Worm (Caenorhabditis elegans): ENCODE data around the gene ZK622.4.

DNA sequence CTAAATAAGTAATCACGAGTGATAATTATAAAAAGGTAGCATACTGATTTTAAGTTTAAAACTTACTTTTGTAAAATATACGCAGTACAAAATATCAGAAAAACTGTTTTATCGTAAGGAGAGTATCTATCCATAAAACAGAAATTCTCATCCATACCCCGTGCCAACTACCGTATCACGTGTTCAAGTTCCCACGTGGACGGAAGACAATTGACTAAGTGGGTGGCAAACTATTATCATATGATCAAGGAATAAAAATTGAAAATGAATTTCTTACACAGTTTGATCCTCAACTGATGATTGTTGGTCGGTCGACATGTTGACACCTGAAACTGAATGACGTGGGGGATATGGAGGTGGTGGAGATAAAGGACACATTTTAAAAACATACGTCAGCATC lies 10.3 kb upstream of the ZK622.4 start, which contains the start of gene pmt-1:
- TF ChIP-seq pqm-1 (tag; optimal IDR thresholded peaks at IDR 0.05) (peak; percentile 43), sea-2 (GFP tag; optimal IDR thresholded peaks at IDR 0.05) (no peak), ztf-11 (tag; optimal IDR thresholded peaks at IDR 0.05) (no peak), unc-39 (tag; optimal IDR thresholded peaks at IDR 0.05) (no peak), nfya-1 (tag; optimal IDR thresholded peaks at IDR 0.05; ENCODE audit: insufficient read depth) (peak; percentile 11), elt-1 (tag; optimal IDR thresholded peaks at IDR 0.05) (no peak)
